Worm (Caenorhabditis elegans) whole organism, early embryonic: ENCODE results near the gene C05D11.8.

ENCODE experiments used
- B0310.2 ChIP-seq: sonication (generic microtip); optimal IDR thresholded peaks from 2 replicates; lab custom pipeline; 2016; ENCODE audit warnings: mild to moderate bottlenecking, missing genetic modification characterization, missing compliant biosample characterization
- F13C5.2 ChIP-seq: sonication (generic microtip); optimal IDR thresholded peaks from 2 replicates; lab custom pipeline; 2017; ENCODE audit warnings: mild to moderate bottlenecking, missing genetic modification characterization, inconsistent platforms, missing compliant biosample characterization
- ama-1 ChIP-seq: fragments of 150-350 bp; optimal IDR thresholded peaks from 2 replicates; lab custom pipeline; 2014
- ceh-13 ChIP-seq: fragments of 200-800 bp; sonication (Bioruptor generic); optimal IDR thresholded peaks from 2 replicates; lab custom pipeline; 2018; ENCODE audit warnings: mild to moderate bottlenecking, missing genetic modification characterization, missing compliant biosample characterization
- ceh-36 ChIP-seq: sonication (generic microtip); optimal IDR thresholded peaks from 2 replicates; lab custom pipeline; 2016; ENCODE audit warnings: missing genetic modification characterization, inconsistent platforms, missing compliant biosample characterization
- flt-1 ChIP-seq: fragments of 200-800 bp; sonication (Bioruptor generic); IDR thresholded peaks from 2 replicates; pipeline ENCODE4 v1.3.6; 2022; ENCODE audit warnings: missing genetic modification characterization, missing compliant biosample characterization
- hmg-4 ChIP-seq: fragments of 200-800 bp; sonication (Bioruptor generic); optimal IDR thresholded peaks from 2 replicates; lab custom pipeline; 2018; ENCODE audit warnings: mild to moderate bottlenecking, missing genetic modification characterization, missing compliant biosample characterization
- hnd-1 ChIP-seq: sonication (generic microtip); optimal IDR thresholded peaks from 2 replicates; lab custom pipeline; 2016; ENCODE audit warnings: missing genetic modification characterization, missing compliant biosample characterization
- pes-1 ChIP-seq: fragments of 200-800 bp; sonication (Bioruptor generic); IDR thresholded peaks from 2 replicates; pipeline ENCODE4 v1.3.6; 2022; ENCODE audit warnings: missing genetic modification reagents, missing genetic modification characterization, missing compliant biosample characterization
- sea-1 ChIP-seq: fragments of 200-800 bp; sonication (Bioruptor generic); conservative IDR thresholded peaks from 2 replicates; pipeline ENCODE4 v1.3.6; 2022; ENCODE audit warnings: missing genetic modification characterization, missing compliant biosample characterization
- tbx-11 ChIP-seq: fragments of 200-800 bp; sonication (Bioruptor generic); IDR thresholded peaks from 2 replicates; pipeline ENCODE4 v1.3.6; 2022; ENCODE audit warnings: missing genetic modification characterization, missing compliant biosample characterization
- tbx-37 ChIP-seq: fragments of 200-800 bp; sonication (Bioruptor generic); conservative IDR thresholded peaks from 2 replicates; pipeline ENCODE4 v1.3.6; 2022; ENCODE audit warnings: missing genetic modification reagents, missing genetic modification characterization, missing compliant biosample characterization
- tra-4 ChIP-seq: sonication (generic microtip); optimal IDR thresholded peaks from 2 replicates; lab custom pipeline; 2017; ENCODE audit warnings: missing genetic modification characterization, missing compliant biosample characterization

- no peak for TF ChIP-seq tbx-37 (GFP tag; lab: Robert Waterston, UW)
- TF ChIP-seq ama-1 (lab: Kevin White, UChicago), result no peak
- TF ChIP-seq F13C5.2 (tag; lab: Kevin White, UChicago), result no peak
- no peak for TF ChIP-seq tra-4 (tag; lab: Kevin White, UChicago)
- TF ChIP-seq hmg-4 (GFP tag; lab: Kevin White, UChicago), result no peak
- TF ChIP-seq ceh-13 (GFP tag; lab: Kevin White, UChicago), result no peak
- no peak for TF ChIP-seq sea-1
- no peak for TF ChIP-seq pes-1 (GFP tag; lab: Robert Waterston, UW)
- TF ChIP-seq flt-1 (GFP tag; lab: Robert Waterston, UW), result no peak
- no peak for TF ChIP-seq tbx-11 (GFP tag; lab: Robert Waterston, UW)
- no peak for TF ChIP-seq ceh-36 (tag; lab: Kevin White, UChicago)
- TF ChIP-seq hnd-1, result no peak
- no peak for TF ChIP-seq B0310.2 (tag; lab: Kevin White, UChicago)
Measured at ce11 chrIII:6421973-6422511, 5.1 kb downstream of the C05D11.8 start.
